Fruit fly (Drosophila melanogaster) whole organism, embryonic: ENCODE data around the gene Nup98-96.
A peak's percentile ranks its signal among the peaks of the same experiment; 100 is the strongest.

Source experiments
- Bdp1 ChIP-seq: fragments of 200-800 bp; sonication (Bioruptor generic); optimal IDR thresholded peaks from 3 replicates; lab custom pipeline; 2016; ENCODE audit warnings: missing biosample characterization, missing genetic modification characterization
- CG11696 ChIP-seq: fragments of 200-800 bp; sonication (Bioruptor generic); IDR thresholded peaks from 2 replicates; pipeline ENCODE4 v1.3.6; 2022; ENCODE audit warnings: missing biosample characterization, missing genetic modification characterization
- CG12219 ChIP-seq: fragments of 200-800 bp; sonication (Bioruptor generic); optimal IDR thresholded peaks from 3 replicates; lab custom pipeline; 2018; ENCODE audit warnings: missing biosample characterization, mild to moderate bottlenecking, missing genetic modification characterization
- CG16863 ChIP-seq: fragments of 200-800 bp; sonication (Bioruptor generic); optimal IDR thresholded peaks from 3 replicates; lab custom pipeline; 2016; ENCODE audit warnings: missing biosample characterization, missing genetic modification characterization
- CG1832 ChIP-seq: fragments of 200-800 bp; sonication (Bioruptor generic); optimal IDR thresholded peaks from 2 replicates; lab custom pipeline; 2017; ENCODE audit warnings: missing biosample characterization, mild to moderate bottlenecking, missing genetic modification characterization, inconsistent platforms
- CG18619 ChIP-seq: fragments of 200-800 bp; sonication (Bioruptor generic); optimal IDR thresholded peaks from 3 replicates; lab custom pipeline; 2017; ENCODE audit warnings: missing biosample characterization, mild to moderate bottlenecking, missing genetic modification characterization
- CG2116 ChIP-seq: fragments of 200-800 bp; sonication (Bioruptor generic); optimal IDR thresholded peaks from 3 replicates; lab custom pipeline; 2018; ENCODE audit warnings: missing biosample characterization, mild to moderate bottlenecking, missing genetic modification characterization
- CG32767 ChIP-seq: fragments of 200-800 bp; sonication (Bioruptor generic); IDR thresholded peaks from 2 replicates; pipeline ENCODE4 v1.3.6; 2022; ENCODE audit warnings: missing biosample characterization, missing genetic modification characterization
- CG3995 ChIP-seq: fragments of 200-800 bp; sonication (Bioruptor generic); optimal IDR thresholded peaks from 3 replicates; lab custom pipeline; 2016; ENCODE audit warnings: missing biosample characterization, missing genetic modification characterization
- CG42726 ChIP-seq: fragments of 200-800 bp; sonication (Bioruptor generic); IDR thresholded peaks from 2 replicates; pipeline ENCODE4 v1.3.6; 2022; ENCODE audit warnings: missing biosample characterization, missing genetic modification characterization; ENCODE audit not compliant: partially characterized antibody
- CG7271 ChIP-seq: fragments of 200-800 bp; sonication (Bioruptor generic); optimal IDR thresholded peaks from 2 replicates; lab custom pipeline; 2018; ENCODE audit warnings: missing biosample characterization, mild to moderate bottlenecking, missing genetic modification characterization, moderate library complexity
- CG7928 ChIP-seq: fragments of 200-800 bp; sonication (Bioruptor generic); optimal IDR thresholded peaks from 2 replicates; lab custom pipeline; 2017; ENCODE audit warnings: missing biosample characterization, mild to moderate bottlenecking, missing genetic modification characterization
- CG9437 ChIP-seq: fragments of 200-800 bp; sonication (Bioruptor generic); optimal IDR thresholded peaks from 2 replicates; lab custom pipeline; 2018; ENCODE audit warnings: missing biosample characterization, mild to moderate bottlenecking, missing genetic modification characterization
- CG9609 ChIP-seq: fragments of 200-800 bp; sonication (Bioruptor generic); optimal IDR thresholded peaks from 3 replicates; lab custom pipeline; 2016; ENCODE audit warnings: missing biosample characterization, missing genetic modification characterization
- CHES-1-like ChIP-seq: fragments of 200-800 bp; sonication (Bioruptor generic); optimal IDR thresholded peaks from 2 replicates; lab custom pipeline; 2016; ENCODE audit warnings: missing biosample characterization, missing genetic modification characterization
- Camta ChIP-seq: fragments of 200-800 bp; sonication (Bioruptor generic); optimal IDR thresholded peaks from 2 replicates; lab custom pipeline; 2016; ENCODE audit warnings: missing biosample characterization, missing genetic modification characterization
- CkIIα-i1 ChIP-seq: fragments of 200-800 bp; sonication (Bioruptor generic); IDR thresholded peaks from 2 replicates; pipeline ENCODE4 v1.3.6; 2022; ENCODE audit warnings: missing biosample characterization, missing genetic modification characterization
- D ChIP-seq, 2 experiments: fragments of 200-800 bp in 1 of 2; fragments of >200 bp in 1 of 2; sonication (Bioruptor generic) in 1 of 2; optimal IDR thresholded peaks; 2 replicates in 1 of 2; 3 replicates in 1 of 2; lab custom pipeline; 2017; ENCODE audit warnings: mild to moderate bottlenecking in 1 of 2, missing biosample characterization in 1 of 2, missing genetic modification characterization in 1 of 2, missing genetic modification reagents in 1 of 2
- Dfd ChIP-seq, 2 experiments: fragments of >200 bp; optimal IDR thresholded peaks; 2 replicates each; lab custom pipeline; 2017; ENCODE audit warnings: missing biosample characterization in 2 of 2, missing genetic modification characterization in 2 of 2
- Dp ChIP-seq: fragments of 200-800 bp; sonication (Bioruptor generic); optimal IDR thresholded peaks from 2 replicates; lab custom pipeline; 2018; ENCODE audit warnings: missing biosample characterization, mild to moderate bottlenecking, missing genetic modification characterization, moderate library complexity
- E2f1 ChIP-seq: fragments of 200-800 bp; sonication (Bioruptor generic); IDR thresholded peaks from 2 replicates; pipeline ENCODE4 v1.3.6; 2022; ENCODE audit warnings: missing biosample characterization, missing genetic modification characterization
- H15 ChIP-seq: fragments of 200-800 bp; sonication (Bioruptor generic); IDR thresholded peaks from 3 replicates; pipeline ENCODE4 v1.3.6; 2022; ENCODE audit warnings: missing biosample characterization, missing genetic modification characterization
- HHEX ChIP-seq: fragments of 200-800 bp; sonication (Bioruptor generic); optimal IDR thresholded peaks from 3 replicates; lab custom pipeline; 2017; ENCODE audit warnings: missing biosample characterization, mild to moderate bottlenecking, missing genetic modification characterization, missing genetic modification reagents
- HLHmδ ChIP-seq: fragments of 200-800 bp; sonication (Bioruptor generic); optimal IDR thresholded peaks from 2 replicates; lab custom pipeline; 2018; ENCODE audit warnings: missing biosample characterization, mild to moderate bottlenecking, missing genetic modification characterization, moderate library complexity
- Hey ChIP-seq: fragments of 200-800 bp; sonication (Bioruptor generic); optimal IDR thresholded peaks from 3 replicates; lab custom pipeline; 2018; ENCODE audit warnings: missing biosample characterization, mild to moderate bottlenecking, missing genetic modification characterization
- Hsf ChIP-seq: fragments of 200-800 bp; sonication (Bioruptor generic); optimal IDR thresholded peaks from 3 replicates; lab custom pipeline; 2016; ENCODE audit warnings: missing biosample characterization, missing genetic modification characterization
- MESR4 ChIP-seq: fragments of 200-800 bp; sonication (Bioruptor generic); optimal IDR thresholded peaks from 2 replicates; lab custom pipeline; 2018; ENCODE audit warnings: missing biosample characterization, mild to moderate bottlenecking, missing genetic modification characterization, moderate library complexity
- MTF-1 ChIP-seq: fragments of 200-800 bp; sonication (Bioruptor generic); optimal IDR thresholded peaks from 2 replicates; lab custom pipeline; 2018; ENCODE audit warnings: missing biosample characterization, mild to moderate bottlenecking, missing genetic modification characterization, borderline replicate concordance
- Mes4 ChIP-seq: fragments of 200-800 bp; sonication (Bioruptor generic); optimal IDR thresholded peaks from 2 replicates; lab custom pipeline; 2016; ENCODE audit warnings: missing biosample characterization, missing genetic modification characterization
- Pdp1 ChIP-seq, 2 experiments: fragments of 200-800 bp; sonication (Bioruptor generic); optimal IDR thresholded peaks; 3 replicates each; lab custom pipeline; 2016; ENCODE audit warnings: missing biosample characterization in 2 of 2, missing genetic modification characterization in 2 of 2, mild to moderate bottlenecking in 1 of 2, moderate library complexity in 1 of 2
- caup ChIP-seq: fragments of 200-800 bp; sonication (Bioruptor generic); optimal IDR thresholded peaks from 3 replicates; lab custom pipeline; 2017; ENCODE audit warnings: missing biosample characterization, mild to moderate bottlenecking, missing genetic modification characterization, moderate library complexity; ENCODE audit not compliant: severe bottlenecking
- ci ChIP-seq: fragments of 200-800 bp; sonication (Bioruptor generic); IDR thresholded peaks from 3 replicates; pipeline ENCODE4 v1.3.6; 2022; ENCODE audit warnings: missing biosample characterization, missing genetic modification characterization
- da ChIP-seq: fragments of 200-800 bp; sonication (Bioruptor generic); optimal IDR thresholded peaks from 2 replicates; lab custom pipeline; 2016; ENCODE audit warnings: missing biosample characterization, missing genetic modification characterization
- fd64A ChIP-seq: fragments of 200-800 bp; sonication (Bioruptor generic); optimal IDR thresholded peaks from 3 replicates; lab custom pipeline; 2018; ENCODE audit warnings: missing biosample characterization, mild to moderate bottlenecking, missing genetic modification characterization
- kni ChIP-seq: fragments of 200-800 bp; sonication (Bioruptor generic); optimal IDR thresholded peaks from 3 replicates; lab custom pipeline; 2017; ENCODE audit warnings: mild to moderate bottlenecking, missing biosample characterization, missing genetic modification reagents, missing genetic modification characterization
- onecut ChIP-seq: fragments of 200-800 bp; sonication (Bioruptor generic); IDR thresholded peaks from 2 replicates; pipeline ENCODE4 v1.3.6; 2022; ENCODE audit warnings: missing biosample characterization, missing genetic modification characterization
- pfk ChIP-seq: fragments of 200-800 bp; sonication (Bioruptor generic); optimal IDR thresholded peaks from 2 replicates; lab custom pipeline; 2018; ENCODE audit warnings: missing biosample characterization, mild to moderate bottlenecking, missing genetic modification characterization, moderate library complexity
- repo ChIP-seq: fragments of 200-800 bp; sonication (Bioruptor generic); optimal IDR thresholded peaks from 2 replicates; lab custom pipeline; 2016; ENCODE audit warnings: missing biosample characterization, missing genetic modification characterization
- sens ChIP-seq: fragments of 200-800 bp; sonication (Bioruptor generic); peaks from one replicate; lab custom pipeline; 2016; ENCODE audit warnings: missing biosample characterization, missing genetic modification characterization
- seq ChIP-seq: fragments of 200-800 bp; sonication (Bioruptor generic); IDR thresholded peaks from 2 replicates; pipeline ENCODE4 v1.3.6; 2022; ENCODE audit warnings: missing biosample characterization, missing genetic modification characterization
- sima ChIP-seq: fragments of 200-800 bp; sonication (Bioruptor generic); optimal IDR thresholded peaks from 2 replicates; lab custom pipeline; 2016; ENCODE audit warnings: missing biosample characterization, missing genetic modification characterization
- sisA ChIP-seq: fragments of 200-800 bp; sonication (Bioruptor generic); IDR thresholded peaks from 2 replicates; pipeline ENCODE4 v1.3.6; 2022; ENCODE audit warnings: missing biosample characterization, missing genetic modification characterization
- stc ChIP-seq: fragments of 200-800 bp; sonication (Bioruptor generic); IDR thresholded peaks from 2 replicates; pipeline ENCODE4 v1.3.6; 2022; ENCODE audit warnings: missing biosample characterization, missing genetic modification characterization
- stwl ChIP-seq: fragments of 200-800 bp; sonication (Bioruptor generic); optimal IDR thresholded peaks from 3 replicates; lab custom pipeline; 2018; ENCODE audit warnings: missing biosample characterization, mild to moderate bottlenecking, missing genetic modification characterization, moderate library complexity
- wdn ChIP-seq: fragments of 200-800 bp; sonication (Bioruptor generic); IDR thresholded peaks from 2 replicates; pipeline ENCODE4 v1.3.6; 2022; ENCODE audit warnings: missing biosample characterization, missing genetic modification characterization
- z ChIP-seq: fragments of 200-800 bp; sonication (Bioruptor generic); IDR thresholded peaks from 3 replicates; pipeline ENCODE4 v1.3.6; 2022; ENCODE audit warnings: missing biosample characterization, missing genetic modification characterization
- zen ChIP-seq: fragments of 200-800 bp; sonication (Bioruptor generic); optimal IDR thresholded peaks from 3 replicates; lab custom pipeline; 2018; ENCODE audit warnings: missing biosample characterization, mild to moderate bottlenecking, missing genetic modification characterization, moderate library complexity
- zen2 ChIP-seq: fragments of 200-800 bp; sonication (Bioruptor generic); IDR thresholded peaks from 3 replicates; pipeline ENCODE4 v1.3.6; 2022; ENCODE audit warnings: missing biosample characterization, missing genetic modification characterization; ENCODE audit not compliant: partially characterized antibody

Nup98-96 gene

DNA sequence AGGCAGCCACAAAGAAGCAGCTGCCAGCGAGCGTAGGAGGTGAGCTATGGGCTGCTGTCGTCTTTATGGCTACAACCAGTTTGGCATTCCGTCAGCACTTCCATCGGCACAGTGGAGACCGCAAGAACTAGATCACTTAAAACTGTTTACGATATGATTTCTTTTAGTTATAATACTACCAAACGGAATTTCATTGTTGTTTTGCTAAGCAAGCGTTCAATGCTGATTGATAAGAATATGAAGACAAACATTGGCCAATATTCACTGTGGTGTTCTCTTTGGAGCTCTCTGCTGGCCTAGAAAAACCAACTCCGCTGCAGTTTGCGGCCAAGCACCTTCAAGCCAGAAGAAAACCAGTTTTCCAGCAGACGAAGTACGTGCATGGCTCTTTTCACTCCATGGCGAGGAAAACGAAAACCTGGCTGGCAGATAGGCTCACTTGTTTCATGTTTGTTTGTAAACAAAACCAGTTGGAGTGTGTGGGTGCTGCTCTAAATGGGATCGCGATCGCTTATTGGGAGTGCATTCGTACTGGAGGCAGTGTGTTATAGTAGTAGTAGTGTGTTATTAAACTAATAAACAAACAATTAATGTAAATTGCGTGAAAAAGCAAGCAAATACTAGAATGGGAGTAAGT, 36.3 kb upstream of the Nup98-96 start (continued):
- TF ChIP-seq CG42726 (no peak), CG1832 (GFP tag; lab: Kevin White, UChicago) (no peak), E2f1 (GFP tag; lab: Robert Waterston, UW) (no peak), CG3995 (GFP tag; lab: Kevin White, UChicago) (no peak), CG32767 (GFP tag; lab: Robert Waterston, UW) (peak; percentile 41; the same call in 1 of the 2 replicates), kni (GFP tag; lab: Kevin White, UChicago) (peak; percentile 89), fd64A (peak; percentile 27)
- TF ChIP-seq, all 482 proteins: peak for 78

DNA sequence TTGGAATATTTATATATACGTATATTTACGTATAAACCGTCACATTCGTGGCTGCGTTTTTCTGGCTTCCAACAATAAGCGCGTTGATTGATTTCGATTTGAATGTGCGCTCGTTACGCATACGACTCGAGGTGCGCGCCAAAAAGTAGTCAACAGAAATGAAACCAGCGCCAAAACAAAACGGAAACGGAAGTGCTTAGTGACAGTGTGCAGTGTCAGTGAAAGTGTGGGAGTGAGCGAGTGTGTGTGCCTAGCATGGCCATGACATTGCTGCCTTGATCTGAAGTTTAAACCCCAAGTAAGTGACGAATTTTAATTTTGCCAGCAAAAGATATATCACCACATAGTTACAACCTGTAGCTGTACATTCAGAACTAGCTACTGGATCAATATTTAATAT, 22.2 kb upstream of the Nup98-96 start, which contains the start of gene CG34355:
Gene CG34355, plus strand, starts transcription at position 192 of the 400 bp plus-strand sequence.
- TF ChIP-seq CHES-1-like (GFP tag; lab: Kevin White, UChicago), result no peak
- no peak for TF ChIP-seq repo (GFP tag; lab: Kevin White, UChicago)
- TF ChIP-seq CG18619 (GFP tag; lab: Kevin White, UChicago), result peak; percentile 71
- no peak for TF ChIP-seq sisA (GFP tag; lab: Robert Waterston, UW)
- TF ChIP-seq MESR4, result peak; percentile 3
- TF ChIP-seq HHEX (GFP tag; lab: Kevin White, UChicago), result peak; percentile 46
- TF ChIP-seq CG16863 (GFP tag; lab: Kevin White, UChicago), result peak; percentile 15
- TF ChIP-seq zen (tag; lab: Kevin White, UChicago), result peak; percentile 26
- peak; percentile 52; the same call in 1 of the 2 replicates for TF ChIP-seq stc
- TF ChIP-seq Mes4 (GFP tag; lab: Kevin White, UChicago), result peak; percentile 58
- TF ChIP-seq CG7271 (tag; lab: Kevin White, UChicago), result peak; percentile 31
- TF ChIP-seq D (optimal IDR thresholded peaks at IDR 0.05; lab: Kevin White, UChicago), result no peak
- peak; percentile 56 for TF ChIP-seq D (GFP tag; optimal IDR thresholded peaks at IDR 0.05; lab: Kevin White, UChicago)
- peak; percentile 11 for TF ChIP-seq CG9609
- peak; percentile 36; the same call in 1 of the 2 replicates for TF ChIP-seq seq
- no peak for TF ChIP-seq pfk
- no peak for TF ChIP-seq CG7928 (GFP tag; lab: Kevin White, UChicago)
- peak; percentile 12 for TF ChIP-seq Hsf (GFP tag; lab: Kevin White, UChicago)
- TF ChIP-seq Hey, result peak; percentile 5
- no peak for TF ChIP-seq stwl (tag; lab: Kevin White, UChicago)
- TF ChIP-seq Pdp1 (GFP tag; optimal IDR thresholded peaks at IDR 0.05; lab: Kevin White, UChicago), result no peak
- peak; percentile 56 for TF ChIP-seq CG9437 (GFP tag; lab: Kevin White, UChicago)
- peak; percentile 52; the same call in 1 of the 2 replicates for TF ChIP-seq onecut (GFP tag; lab: Robert Waterston, UW)
- TF ChIP-seq Camta (GFP tag; lab: Kevin White, UChicago), result peak; percentile 25
- TF ChIP-seq wdn, result no peak
- TF ChIP-seq z, result no peak
- TF ChIP-seq Dp (GFP tag; lab: Kevin White, UChicago), result peak; percentile 1
- TF ChIP-seq MTF-1, result peak; percentile 36
- no peak for TF ChIP-seq H15 (GFP tag; lab: Robert Waterston, UW)
- peak; percentile 33; the same call in 1 of the 2 replicates for TF ChIP-seq CG11696
- peak; percentile 80 for TF ChIP-seq CG12219 (GFP tag; lab: Kevin White, UChicago)
- TF ChIP-seq CkIIα-i1 (GFP tag; lab: Robert Waterston, UW), result no peak
- TF ChIP-seq sens, result no peak
- TF ChIP-seq CG2116 (GFP tag; lab: Kevin White, UChicago), result peak; percentile 37
- TF ChIP-seq ci (GFP tag; lab: Robert Waterston, UW), result peak; percentile 94
- no peak for TF ChIP-seq sima (GFP tag; lab: Kevin White, UChicago)
- peak; percentile 86 for TF ChIP-seq HLHmδ (GFP tag; lab: Kevin White, UChicago)
- TF ChIP-seq Bdp1 (GFP tag; lab: Kevin White, UChicago), result peak; percentile 7
- no peak for TF ChIP-seq Dfd (GFP tag; optimal IDR thresholded peaks at IDR 0.05; lab: Kevin White, UChicago)
- TF ChIP-seq da (GFP tag; lab: Kevin White, UChicago), result no peak
- TF ChIP-seq zen2 (GFP tag; lab: Robert Waterston, UW), result no peak
- peak; percentile 76 for TF ChIP-seq caup (GFP tag; lab: Kevin White, UChicago)
